Worm (Caenorhabditis elegans): ENCODE measurements around the gene C07B5.4.
A peak's percentile ranks its signal among the peaks of the same experiment; 100 is the strongest.

C07B5.4 gene

DNA sequence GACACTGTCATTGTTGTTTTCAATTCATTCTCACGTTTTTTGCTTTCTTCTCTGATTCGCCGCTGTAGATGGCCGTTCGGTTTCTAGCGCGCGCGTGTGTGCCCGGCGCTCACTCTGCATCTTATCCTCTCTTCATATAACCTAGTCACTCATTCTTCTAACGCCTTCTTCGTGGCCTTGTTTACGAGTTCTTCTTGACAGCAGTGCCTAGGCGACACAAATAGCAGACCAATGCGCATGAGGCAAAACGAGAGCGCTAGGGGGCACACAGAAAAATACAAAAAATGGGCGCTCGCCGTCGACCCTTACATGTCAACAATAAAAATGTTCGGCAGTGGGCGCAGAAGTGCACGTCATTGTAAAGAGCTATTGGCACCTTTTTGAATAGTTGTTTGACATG lies 21.7 kb downstream of the C07B5.4 start (continued):
- TF ChIP-seq daf-16 (GFP tag; optimal IDR thresholded peaks at IDR 0.05): peak in 1 of 2 experiments; percentile 2
- TF ChIP-seq daf-16 (tag; optimal IDR thresholded peaks at IDR 0.05): peak; percentile 92
- TF ChIP-seq mdt-29 (GFP tag; IDR thresholded peaks at IDR 0.05): no peak
- TF ChIP-seq mxl-2 (GFP tag; conservative IDR thresholded peaks at IDR 0.05): 0 out of 2 replicates have a peak, but pooled peaks have one; percentile 19
- peak in 1 of 2 experiments; percentile 50 for TF ChIP-seq lsy-2 (tag; optimal IDR thresholded peaks at IDR 0.05)
- TF ChIP-seq php-3 (GFP tag; IDR thresholded peaks at IDR 0.05): 0 out of 2 replicates have a peak, but pooled peaks have one; percentile 49
- peak; percentile 62; the same call in 1 of the 2 replicates for TF ChIP-seq nhr-41 (GFP tag; IDR thresholded peaks at IDR 0.05)
- TF ChIP-seq D1046.2 (GFP tag; IDR thresholded peaks at IDR 0.05): no peak
- TF ChIP-seq mxl-3 (GFP tag; optimal IDR thresholded peaks at IDR 0.05): peak; percentile 88
- peak; percentile 38; the same call in 1 of the 2 replicates for TF ChIP-seq set-16 (GFP tag; IDR thresholded peaks at IDR 0.05)
- peak; percentile 77 for TF ChIP-seq egl-43 (GFP tag; IDR thresholded peaks at IDR 0.05)
- TF ChIP-seq dmd-8 (GFP tag; IDR thresholded peaks at IDR 0.05): no peak
- TF ChIP-seq ceh-28 (tag; optimal IDR thresholded peaks at IDR 0.05): no peak
- TF ChIP-seq lin-13 (GFP tag; optimal IDR thresholded peaks at IDR 0.05): peak; percentile 6
- peak; percentile 83 for TF ChIP-seq rbr-2 (tag; optimal IDR thresholded peaks at IDR 0.05)
- 0 out of 2 replicates have a peak, but pooled peaks have one; percentile 17 for TF ChIP-seq vab-7 (GFP tag; IDR thresholded peaks at IDR 0.05)
- peak; percentile 3 for TF ChIP-seq F37D6.2 (tag; optimal IDR thresholded peaks at IDR 0.05)
- no peak for TF ChIP-seq ctbp-1 (GFP tag; IDR thresholded peaks at IDR 0.05)
- TF ChIP-seq dve-1 (tag; optimal IDR thresholded peaks at IDR 0.05; ENCODE audit: insufficient read depth): peak; percentile 77
- peak; percentile 92 for TF ChIP-seq aha-1 (tag)
- peak; percentile 29 for TF ChIP-seq nhr-11 (tag; optimal IDR thresholded peaks at IDR 0.05)
- no peak for TF ChIP-seq ztf-7 (tag; optimal IDR thresholded peaks at IDR 0.05)
- TF ChIP-seq mep-1 (tag; optimal IDR thresholded peaks at IDR 0.05): peak; percentile 79
- TF ChIP-seq mdl-1 (tag; optimal IDR thresholded peaks at IDR 0.05): peak; percentile 64 to 96
- TF ChIP-seq jun-1 (tag; optimal IDR thresholded peaks at IDR 0.05): peak; percentile 7
- no peak for TF ChIP-seq Y48G9A.11 (GFP tag; IDR thresholded peaks at IDR 0.05)
- TF ChIP-seq hlh-11 (tag; optimal IDR thresholded peaks at IDR 0.05): peak; percentile 82
- 0 out of 2 replicates have a peak, but pooled peaks have one; percentile 45 for TF ChIP-seq lin-1 (GFP tag; IDR thresholded peaks at IDR 0.05)

DNA sequence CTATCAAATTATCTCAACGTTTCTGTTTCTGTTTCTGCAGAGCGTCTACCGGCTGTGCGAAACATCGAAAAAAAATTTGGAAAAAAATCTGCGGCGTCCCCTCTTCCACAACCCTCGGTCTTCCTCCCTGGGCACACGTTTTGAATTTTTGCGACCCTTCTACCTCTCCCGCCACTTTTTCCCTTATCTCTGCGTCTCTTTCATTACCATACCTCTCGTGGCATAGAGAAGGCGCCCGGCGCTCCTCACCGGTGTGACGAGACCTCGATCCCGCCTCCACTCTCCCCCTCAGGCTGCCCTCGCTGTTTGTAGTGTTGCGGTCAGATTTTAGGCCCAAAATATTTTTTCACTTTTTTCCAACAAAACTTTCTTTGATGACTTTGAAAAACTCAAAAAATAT lies 22.9 kb downstream of the C07B5.4 start:
- no peak for TF ChIP-seq Y75B8A.6 (GFP tag; IDR thresholded peaks at IDR 0.05)
- no peak for TF ChIP-seq snpc-1.2 (GFP tag; IDR thresholded peaks at IDR 0.05)
- TF ChIP-seq nhr-6 (tag; optimal IDR thresholded peaks at IDR 0.05): no peak
- peak; percentile 40; the same call in 1 of the 2 replicates for TF ChIP-seq ceh-20 (GFP tag; IDR thresholded peaks at IDR 0.05)
- TF ChIP-seq ces-1 (GFP tag; optimal IDR thresholded peaks at IDR 0.05): no peak
- peak; percentile 2 for TF ChIP-seq nhr-48 (tag; optimal IDR thresholded peaks at IDR 0.05)
- TF ChIP-seq set-16 (GFP tag; IDR thresholded peaks at IDR 0.05): peak; percentile 79
- TF ChIP-seq ceh-82 (tag; optimal IDR thresholded peaks at IDR 0.05): no peak
- no peak for TF ChIP-seq duxl-1 (tag; optimal IDR thresholded peaks at IDR 0.05; ENCODE audit: poor library complexity)
- no peak for TF ChIP-seq php-3 (GFP tag; IDR thresholded peaks at IDR 0.05)
- no peak for TF ChIP-seq unc-130 (GFP tag; optimal IDR thresholded peaks at IDR 0.05)
- no peak for TF ChIP-seq F10B5.3 (tag; optimal IDR thresholded peaks at IDR 0.05)
- no peak for TF ChIP-seq nhr-11 (tag; optimal IDR thresholded peaks at IDR 0.05)
- TF ChIP-seq jun-1 (tag; optimal IDR thresholded peaks at IDR 0.05): no peak
- TF ChIP-seq zfp-3 (GFP tag; conservative IDR thresholded peaks at IDR 0.05): no peak
- no peak for TF ChIP-seq nhr-102 (tag; optimal IDR thresholded peaks at IDR 0.05)
- no peak for TF ChIP-seq lin-29 (GFP tag; IDR thresholded peaks at IDR 0.05)
- TF ChIP-seq mdl-1 (tag; optimal IDR thresholded peaks at IDR 0.05): peak; percentile 4 to 40
- TF ChIP-seq aly-2 (tag; optimal IDR thresholded peaks at IDR 0.05): no peak
- no peak for TF ChIP-seq ztf-11 (tag; optimal IDR thresholded peaks at IDR 0.05)
- TF ChIP-seq saeg-2 (GFP tag; IDR thresholded peaks at IDR 0.05): no peak
- no peak for TF ChIP-seq daf-16 (GFP tag; optimal IDR thresholded peaks at IDR 0.05)
- peak; percentile 53 for TF ChIP-seq daf-16 (tag; optimal IDR thresholded peaks at IDR 0.05)
- TF ChIP-seq dmd-9 (GFP tag; IDR thresholded peaks at IDR 0.05): no peak
- peak; percentile 28; the same call in 1 of the 2 replicates for TF ChIP-seq lin-38 (GFP tag; IDR thresholded peaks at IDR 0.05)
- peak; percentile 46 for TF ChIP-seq mxl-3 (GFP tag; optimal IDR thresholded peaks at IDR 0.05)
- peak; percentile 35 for TF ChIP-seq dpl-1 (GFP tag; optimal IDR thresholded peaks at IDR 0.05)
- TF ChIP-seq ceh-32 (tag; optimal IDR thresholded peaks at IDR 0.05; ENCODE audit: poor library complexity): no peak
- no peak for TF ChIP-seq nhr-10 (tag; optimal IDR thresholded peaks at IDR 0.05)
- peak; percentile 55 for TF ChIP-seq hmg-1.1 (GFP tag; IDR thresholded peaks at IDR 0.05)

All from whole organism, L4 larva.